Worm (Caenorhabditis elegans): ENCODE measurements around the gene W03F8.6.
"Not testable (repeated sequence)": the region's sequence is repeated elsewhere in the genome, so short reads cannot be mapped to it uniquely, and the experiment has no call there.

Gene W03F8.6

DNA sequence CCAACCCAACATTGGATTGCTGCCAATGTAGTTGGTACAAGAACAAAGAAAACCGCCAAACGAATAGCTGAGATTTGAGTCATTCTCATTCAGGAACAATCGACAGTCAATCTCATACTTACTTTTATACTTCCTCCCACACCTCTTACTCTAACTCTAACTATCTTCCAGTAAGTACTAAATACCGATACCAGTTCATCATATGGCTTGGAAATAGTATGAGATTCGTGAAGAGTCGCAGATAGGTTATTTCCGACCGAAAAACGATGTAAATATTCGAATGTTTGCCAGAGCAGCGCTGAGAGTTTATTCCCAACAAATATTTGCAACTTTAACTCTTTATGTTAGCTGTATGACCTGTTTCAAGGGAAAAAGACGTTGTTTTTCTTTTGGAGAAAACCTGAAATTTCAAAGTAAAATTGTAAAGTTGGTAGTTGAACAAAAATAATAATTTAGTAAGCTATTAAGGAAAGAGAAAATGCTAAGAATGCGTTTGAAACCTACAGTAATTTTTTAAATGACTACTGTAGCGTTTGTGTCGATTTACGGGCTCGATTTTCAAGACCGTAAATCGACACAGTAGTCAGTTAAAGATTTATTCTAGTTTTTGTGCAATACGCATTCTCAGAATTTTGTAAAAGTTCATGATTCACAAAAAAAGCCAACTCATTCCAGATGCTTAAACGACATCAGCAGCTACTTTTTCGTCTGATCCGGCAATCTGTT lies at the start of gene W03F8.6, which contains the start of gene mtrf-1L:
TSS of gene W03F8.6 (minus strand) at position 101 of the 726 bp plus-strand sequence.
TSS of gene mtrf-1L (plus strand) at position 676 of the 726 bp plus-strand sequence.
- no peak for TF ChIP-seq dao-5 (tag; optimal IDR thresholded peaks at IDR 0.05)
- no peak for TF ChIP-seq W03F9.2 (tag; optimal IDR thresholded peaks at IDR 0.05)
- no peak for TF ChIP-seq him-1 (tag; optimal IDR thresholded peaks at IDR 0.05)

DNA sequence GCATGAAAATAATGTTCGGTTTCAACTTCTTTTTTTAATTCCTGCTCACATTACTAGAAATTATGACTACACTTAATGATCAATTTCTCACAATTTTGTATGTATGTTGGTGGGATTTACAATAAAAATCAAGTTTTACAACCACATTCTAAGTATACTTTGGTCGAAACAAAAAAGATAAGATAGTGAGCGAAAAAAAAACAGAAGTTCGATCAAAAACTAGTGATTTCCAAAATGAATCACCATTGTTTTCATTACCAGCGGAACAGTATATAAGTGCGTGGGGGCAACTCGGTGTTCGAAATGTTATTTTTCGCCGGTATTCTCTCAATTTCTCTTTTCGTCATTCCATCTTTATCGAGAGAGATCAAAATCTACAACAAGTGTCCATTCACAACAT lies 44.1 kb upstream of the W03F8.6 start, which contains the start of gene thn-5:
TSS of gene thn-5 (plus strand) at position 301 of the 400 bp plus-strand sequence.
- TF ChIP-seq dao-5 (tag; optimal IDR thresholded peaks at IDR 0.05) (no peak), W03F9.2 (tag; optimal IDR thresholded peaks at IDR 0.05) (no peak), him-1 (tag; optimal IDR thresholded peaks at IDR 0.05) (no peak)

- no peak for TF ChIP-seq him-1 (tag; optimal IDR thresholded peaks at IDR 0.05)
- no peak for TF ChIP-seq dao-5 (tag; optimal IDR thresholded peaks at IDR 0.05)
- no peak for TF ChIP-seq W03F9.2 (tag; optimal IDR thresholded peaks at IDR 0.05)
Measured at ce11 chrIV:5228619-5229018, 42.2 kb upstream of the W03F8.6 start, which contains the start of gene thn-6. TSS of gene thn-6 (plus strand) at chrIV:5228919.

ce11 chrIV:5226552-5226951 lies 40.2 kb upstream of the W03F8.6 start, which contains the start of gene nsph-4.1:
TSS of gene nsph-4.1 (plus strand) at chrIV:5226852.
- TF ChIP-seq him-1, dao-5, W03F9.2 (tag; optimal IDR thresholded peaks at IDR 0.05): not testable (repeated sequence)

ce11 chrIV:5225277-5225822 lies 39.0 kb upstream of the W03F8.6 start, which contains the start of gene cylc-1:
TSS of gene cylc-1 (minus strand) at chrIV:5225772.
- TF ChIP-seq dao-5, him-1, W03F9.2 (tag; optimal IDR thresholded peaks at IDR 0.05): not testable (repeated sequence)

- TF ChIP-seq dao-5 (tag; optimal IDR thresholded peaks at IDR 0.05) (no peak), him-1 (tag; optimal IDR thresholded peaks at IDR 0.05) (no peak), W03F9.2 (tag; optimal IDR thresholded peaks at IDR 0.05) (no peak)
Measured at ce11 chrIV:5224238-5224637, 37.9 kb upstream of the W03F8.6 start, which contains the start of gene Y59E9AL.8. TSS of gene Y59E9AL.8 (minus strand) at chrIV:5224338.

- TF ChIP-seq him-1 (tag; optimal IDR thresholded peaks at IDR 0.05) (no peak), dao-5 (tag; optimal IDR thresholded peaks at IDR 0.05) (no peak), W03F9.2 (tag; optimal IDR thresholded peaks at IDR 0.05) (no peak)
Measured at ce11 chrIV:5221721-5222120, 35.3 kb upstream of the W03F8.6 start.

DNA sequence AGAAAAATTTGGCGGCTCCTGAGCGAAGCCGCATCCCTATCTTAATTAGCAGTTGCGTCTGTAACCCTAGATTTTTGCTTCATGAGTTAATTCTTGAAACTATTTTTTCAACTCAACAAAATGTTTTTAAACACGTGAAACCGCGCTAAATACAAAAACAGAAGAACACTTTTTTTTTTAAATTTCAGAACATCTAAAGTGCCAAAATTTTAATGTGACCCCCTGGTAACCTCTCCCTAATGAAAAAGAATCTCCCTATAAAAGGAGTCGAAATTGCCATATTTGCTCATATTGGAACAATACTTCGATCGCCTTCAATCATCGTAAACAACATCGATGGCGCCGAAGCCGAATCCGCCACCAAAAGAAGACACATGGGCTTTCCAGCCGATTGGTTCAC lies 32.1 kb upstream of the W03F8.6 start, which contains the start of gene nsph-4.2:
TSS of gene nsph-4.2 (plus strand) at position 301 of the 400 bp plus-strand sequence.
- not testable (repeated sequence) for TF ChIP-seq him-1, dao-5, W03F9.2 (tag; optimal IDR thresholded peaks at IDR 0.05)

DNA sequence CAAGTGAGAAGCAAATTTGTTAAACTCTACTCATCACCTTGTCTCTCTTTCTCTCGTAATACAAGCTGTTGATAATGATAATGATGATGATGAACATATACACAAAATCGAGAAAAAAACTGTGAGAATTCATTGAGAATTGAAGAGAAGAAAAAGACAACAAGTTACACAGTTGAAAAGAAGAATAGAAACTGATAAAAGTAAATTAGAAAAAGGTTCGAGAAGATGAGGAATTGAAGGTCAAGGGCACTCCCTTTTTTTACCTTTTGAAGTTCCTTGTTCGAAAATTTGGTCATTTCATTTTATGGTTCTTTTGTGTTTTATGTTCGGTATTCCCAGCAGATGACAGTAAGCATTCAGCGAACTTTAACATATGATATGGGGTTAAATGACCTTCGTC lies 30.0 kb upstream of the W03F8.6 start:
- no peak for TF ChIP-seq W03F9.2 (tag; optimal IDR thresholded peaks at IDR 0.05)
- no peak for TF ChIP-seq him-1 (tag; optimal IDR thresholded peaks at IDR 0.05)
- TF ChIP-seq dao-5 (tag; optimal IDR thresholded peaks at IDR 0.05): no peak

DNA sequence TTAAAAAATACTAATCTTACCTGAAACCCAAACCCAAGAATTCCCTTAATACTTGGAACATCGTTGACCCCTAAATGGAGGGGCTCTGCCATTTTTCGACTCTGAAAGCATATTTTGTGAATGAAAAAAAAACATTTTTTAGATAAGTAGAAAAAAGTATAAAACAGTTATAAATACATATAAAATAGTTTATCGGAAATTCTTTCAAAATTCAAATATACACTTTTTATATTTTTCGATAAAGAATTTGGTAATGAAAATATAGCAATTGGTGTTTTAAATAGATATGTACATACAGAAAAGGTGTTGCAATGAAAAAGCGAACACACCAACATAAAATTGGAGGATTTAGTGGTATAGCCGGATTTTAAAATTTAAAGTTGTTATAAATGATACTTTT lies 28.7 kb upstream of the W03F8.6 start, which contains the start of gene Y59E9AL.4:
TSS of gene Y59E9AL.4 (minus strand) at position 101 of the 400 bp plus-strand sequence.
- TF ChIP-seq him-1 (tag; optimal IDR thresholded peaks at IDR 0.05) (no peak), W03F9.2 (tag; optimal IDR thresholded peaks at IDR 0.05) (no peak), dao-5 (tag; optimal IDR thresholded peaks at IDR 0.05) (no peak)

DNA sequence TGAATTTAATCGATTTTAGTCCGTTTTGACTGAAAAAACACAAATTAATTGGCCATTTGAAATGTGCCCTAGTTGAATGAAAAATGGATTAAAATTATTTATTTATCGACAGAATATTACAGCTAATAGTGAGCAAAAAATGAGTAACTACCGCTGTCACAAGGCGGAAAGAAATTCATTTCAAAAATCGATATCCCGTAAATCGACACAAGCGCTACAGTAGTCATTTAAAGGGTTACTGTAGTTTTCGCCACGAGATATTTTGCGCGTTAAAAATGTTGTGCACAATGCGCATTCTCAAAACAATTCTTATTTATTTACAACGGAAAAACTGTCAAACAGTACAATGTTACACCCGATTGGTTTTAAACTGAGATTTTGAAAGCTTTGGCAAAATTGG lies 24.2 kb upstream of the W03F8.6 start:
- TF ChIP-seq him-1 (tag; optimal IDR thresholded peaks at IDR 0.05): no peak
- no peak for TF ChIP-seq W03F9.2 (tag; optimal IDR thresholded peaks at IDR 0.05)
- no peak for TF ChIP-seq dao-5 (tag; optimal IDR thresholded peaks at IDR 0.05)

- TF ChIP-seq him-1 (tag; optimal IDR thresholded peaks at IDR 0.05): no peak
- TF ChIP-seq dao-5 (tag; optimal IDR thresholded peaks at IDR 0.05): no peak
- peak; percentile 64 for TF ChIP-seq W03F9.2 (tag; optimal IDR thresholded peaks at IDR 0.05)
Measured at ce11 chrIV:5209390-5209789, 23.0 kb upstream of the W03F8.6 start, which contains the start of the genes Y59E9AL.36 and nbet-1. TSS of gene Y59E9AL.36 (minus strand) at chrIV:5209481. TSS of gene nbet-1 (plus strand) at chrIV:5209501.

DNA sequence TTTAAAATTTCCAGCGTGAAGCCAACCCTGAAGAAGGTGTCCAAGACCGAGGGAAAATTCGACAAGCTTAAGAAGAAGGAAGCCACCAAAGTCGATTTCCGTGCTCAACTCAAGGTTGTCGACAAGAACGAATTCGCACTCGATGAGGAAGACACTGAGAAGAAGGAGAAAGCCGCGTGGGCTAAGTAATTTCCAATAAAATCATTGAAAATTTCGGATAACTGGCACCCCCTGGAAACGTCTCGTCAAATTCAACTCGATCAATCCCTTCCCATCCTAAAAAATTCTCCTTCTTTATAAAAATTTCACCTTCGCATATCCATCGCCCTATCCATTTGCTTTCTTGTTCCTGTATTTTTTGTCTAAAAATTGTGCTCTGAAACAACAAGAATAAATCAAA lies 20.3 kb upstream of the W03F8.6 start:
- TF ChIP-seq him-1 (tag; optimal IDR thresholded peaks at IDR 0.05) (no peak), W03F9.2 (tag; optimal IDR thresholded peaks at IDR 0.05) (no peak), dao-5 (tag; optimal IDR thresholded peaks at IDR 0.05) (no peak)

ce11 chrIV:5204573-5204972 lies 18.2 kb upstream of the W03F8.6 start, which contains the start of gene tni-4:
TSS of gene tni-4 (plus strand) at chrIV:5204591.
- no peak for TF ChIP-seq dao-5 (tag; optimal IDR thresholded peaks at IDR 0.05)
- no peak for TF ChIP-seq W03F9.2 (tag; optimal IDR thresholded peaks at IDR 0.05)
- TF ChIP-seq him-1 (tag; optimal IDR thresholded peaks at IDR 0.05): no peak

Measured in whole organism, L4/young adult.